Fruit fly (Drosophila melanogaster): ENCODE measurements around the gene CG7542.

DNA sequence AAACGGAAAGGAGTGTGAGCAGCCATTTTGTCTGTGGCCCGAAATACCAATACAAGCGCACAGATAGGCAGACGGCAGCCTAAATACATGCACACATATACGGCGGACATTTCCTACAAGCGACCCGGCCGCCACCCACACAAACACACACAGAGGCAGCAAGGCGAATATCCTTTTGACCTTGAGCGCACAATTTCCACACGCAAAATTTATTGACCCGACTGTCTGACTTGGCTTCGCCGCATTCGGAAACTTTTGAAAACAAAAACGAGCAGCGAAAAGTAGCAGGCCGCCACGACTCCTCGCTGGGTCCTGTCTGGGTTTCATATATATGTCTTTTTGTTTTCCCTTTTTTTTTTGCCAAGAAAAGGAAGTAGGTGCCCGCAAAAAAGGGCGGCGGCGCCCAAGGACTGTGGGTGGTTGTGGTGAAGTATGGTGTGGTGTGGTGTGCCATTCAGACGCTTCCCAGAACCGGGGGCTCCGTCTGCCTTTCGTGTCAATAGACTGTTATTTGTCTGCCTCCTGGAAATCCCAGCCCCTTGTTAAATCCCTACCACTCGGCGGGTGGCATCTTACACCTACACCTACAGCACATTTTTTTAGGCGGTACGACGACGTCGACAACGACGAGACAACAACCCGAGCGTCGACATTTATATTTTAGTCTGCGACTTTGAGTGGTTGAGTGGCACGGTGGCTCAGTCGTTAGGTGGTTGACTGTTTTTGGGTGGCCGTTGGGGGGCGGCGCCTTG, 46.4 kb downstream of the CG7542 start:
- TF ChIP-seq Hr96 (GFP tag; optimal IDR thresholded peaks at IDR 0.05) (no peak), kay (GFP tag; ENCODE audit: borderline replicate concordance) (no peak), CG1620 (GFP tag; optimal IDR thresholded peaks at IDR 0.05) (no peak), Clk (GFP tag; optimal IDR thresholded peaks at IDR 0.05) (no peak), pad (GFP tag; optimal IDR thresholded peaks at IDR 0.05) (no peak), CG5204 (GFP tag; optimal IDR thresholded peaks at IDR 0.05) (no peak), bab1 (GFP tag; optimal IDR thresholded peaks at IDR 0.05) (no peak)
